Worm (Caenorhabditis elegans) whole organism, young adult: ENCODE results near the gene C47E12.11.

Source experiments
- B0019.2 ChIP-seq: fragments of 200-800 bp; sonication (Bioruptor generic); conservative IDR thresholded peaks from 2 replicates; pipeline ENCODE4 v1.3.6; 2022; ENCODE audit warnings: missing genetic modification reagents, missing genetic modification characterization, missing compliant biosample characterization
- C06A6.2 ChIP-seq: fragments of 200-800 bp; sonication (Bioruptor generic); conservative IDR thresholded peaks from 2 replicates; pipeline ENCODE4 v1.3.6; 2022; ENCODE audit warnings: missing genetic modification characterization, missing compliant biosample characterization
- D2030.7 ChIP-seq: fragments of 200-800 bp; sonication (Bioruptor generic); IDR thresholded peaks from 2 replicates; pipeline ENCODE4 v1.3.6; 2022; ENCODE audit warnings: missing genetic modification reagents, missing genetic modification characterization, missing compliant biosample characterization
- F10E7.11 ChIP-seq: sonication (generic microtip); optimal IDR thresholded peaks from 2 replicates; lab custom pipeline; 2017; ENCODE audit warnings: mild to moderate bottlenecking, missing genetic modification characterization, moderate library complexity, missing compliant biosample characterization
- F22D6.2 ChIP-seq: sonication (generic microtip); optimal IDR thresholded peaks from 2 replicates; lab custom pipeline; 2016; ENCODE audit warnings: mild to moderate bottlenecking, missing genetic modification characterization, missing compliant biosample characterization
- F23B12.7 ChIP-seq: sonication (generic microtip); optimal IDR thresholded peaks from 2 replicates; lab custom pipeline; 2017; ENCODE audit warnings: missing genetic modification characterization, mild to moderate bottlenecking, missing compliant biosample characterization, antibody characterized with exemption, moderate library complexity; ENCODE audit not compliant: insufficient read depth
- F55B11.4 ChIP-seq: sonication (generic microtip); optimal IDR thresholded peaks from 2 replicates; lab custom pipeline; 2016; ENCODE audit warnings: missing compliant biosample characterization, missing genetic modification characterization, borderline replicate concordance; ENCODE audit not compliant: insufficient read depth
- F57C9.4 ChIP-seq: sonication (generic microtip); optimal IDR thresholded peaks from 2 replicates; lab custom pipeline; 2017; ENCODE audit warnings: mild to moderate bottlenecking, missing genetic modification characterization, missing compliant biosample characterization
- K11D2.4 ChIP-seq: fragments of 200-800 bp; sonication (Bioruptor generic); IDR thresholded peaks from 2 replicates; pipeline ENCODE4 v1.3.6; 2022; ENCODE audit warnings: missing genetic modification reagents, missing genetic modification characterization, missing compliant biosample characterization
- Y56A3A.18 ChIP-seq: fragments of 200-800 bp; sonication (Bioruptor generic); IDR thresholded peaks from 2 replicates; pipeline ENCODE4 v1.3.6; 2022; ENCODE audit warnings: missing genetic modification reagents, missing genetic modification characterization, missing compliant biosample characterization
- Y67H2A.10 ChIP-seq: fragments of 200-800 bp; sonication (Bioruptor generic); conservative IDR thresholded peaks from 2 replicates; pipeline ENCODE4 v1.3.6; 2022; ENCODE audit warnings: missing genetic modification reagents, missing genetic modification characterization, missing compliant biosample characterization
- ZK185.1 ChIP-seq: sonication (generic microtip); optimal IDR thresholded peaks from 2 replicates; lab custom pipeline; 2016; ENCODE audit warnings: mild to moderate bottlenecking, missing genetic modification characterization, missing compliant biosample characterization; ENCODE audit not compliant: poor library complexity, severe bottlenecking
- ama-1 ChIP-seq, 3 experiments: fragments of 150-350 bp in 1 of 3; sonication (generic microtip) in 2 of 3; optimal IDR thresholded peaks; 2 replicates each; lab custom pipeline; 2014 to 2018; ENCODE audit warnings: missing biosample characterization in 2 of 3, missing genetic modification characterization in 2 of 3, missing genetic modification reagents in 2 of 3
- athp-1 ChIP-seq: sonication (generic microtip); optimal IDR thresholded peaks from 2 replicates; lab custom pipeline; 2017; ENCODE audit warnings: mild to moderate bottlenecking, missing genetic modification characterization, missing compliant biosample characterization
- attf-3 ChIP-seq: fragments of 200-800 bp; sonication (Bioruptor generic); conservative IDR thresholded peaks from 2 replicates; pipeline ENCODE4 v1.3.6; 2022; ENCODE audit warnings: missing genetic modification reagents, missing genetic modification characterization, missing compliant biosample characterization
- cebp-1 ChIP-seq, 2 experiments: fragments of 200-800 bp in 1 of 2; sonication (Bioruptor generic) in 1 of 2; sonication (generic microtip) in 1 of 2; IDR thresholded peaks in 1 of 2; optimal IDR thresholded peaks in 1 of 2; 2 replicates each; pipeline versions ENCODE4 v1.3.6 to Lab custom; 2017 to 2022; ENCODE audit warnings: missing compliant biosample characterization in 2 of 2, missing genetic modification characterization in 2 of 2, mild to moderate bottlenecking in 1 of 2, missing genetic modification reagents in 1 of 2, moderate library complexity in 1 of 2
- ceh-100 ChIP-seq: fragments of 200-800 bp; sonication (Bioruptor generic); IDR thresholded peaks from 2 replicates; pipeline ENCODE4 v1.3.6; 2022; ENCODE audit warnings: missing genetic modification reagents, missing genetic modification characterization, missing compliant biosample characterization
- ceh-27 ChIP-seq: fragments of 200-800 bp; sonication (Bioruptor generic); optimal IDR thresholded peaks from 2 replicates; lab custom pipeline; 2018; ENCODE audit warnings: mild to moderate bottlenecking, missing genetic modification characterization, moderate library complexity, missing compliant biosample characterization
- chd-7 ChIP-seq: sonication (generic microtip); optimal IDR thresholded peaks from 2 replicates; lab custom pipeline; 2016; ENCODE audit warnings: mild to moderate bottlenecking, missing genetic modification characterization, moderate library complexity, missing compliant biosample characterization
- dox-1 ChIP-seq: fragments of 200-800 bp; sonication (Bioruptor generic); IDR thresholded peaks from 2 replicates; pipeline ENCODE4 v1.3.6; 2022; ENCODE audit warnings: missing genetic modification reagents, missing genetic modification characterization, missing compliant biosample characterization
- dpl-1 ChIP-seq: fragments of 150-350 bp; optimal IDR thresholded peaks from 2 replicates; lab custom pipeline; 2014; ENCODE audit warnings: missing biosample characterization, missing genetic modification reagents, missing genetic modification characterization
- gei-17 ChIP-seq: fragments of 200-800 bp; sonication (Bioruptor generic); optimal IDR thresholded peaks from 2 replicates; lab custom pipeline; 2018; ENCODE audit warnings: mild to moderate bottlenecking, missing genetic modification characterization, missing compliant biosample characterization
- him-1 ChIP-seq: sonication (generic microtip); optimal IDR thresholded peaks from 2 replicates; lab custom pipeline; 2016; ENCODE audit warnings: missing genotype, missing genetic modification reagents, missing genetic modification characterization, missing compliant biosample characterization
- hmg-1.2 ChIP-seq: fragments of 200-800 bp; sonication (Bioruptor generic); IDR thresholded peaks from 2 replicates; pipeline ENCODE4 v1.3.6; 2022; ENCODE audit warnings: missing genetic modification reagents, missing genetic modification characterization, missing compliant biosample characterization
- hmg-20 ChIP-seq: fragments of 200-800 bp; sonication (Bioruptor generic); IDR thresholded peaks from 2 replicates; pipeline ENCODE4 v1.3.6; 2022; ENCODE audit warnings: missing genetic modification reagents, missing genetic modification characterization, missing compliant biosample characterization
- let-526 ChIP-seq: fragments of 200-800 bp; sonication (Bioruptor generic); IDR thresholded peaks from 2 replicates; pipeline ENCODE4 v1.3.6; 2022; ENCODE audit warnings: missing genetic modification reagents, missing genetic modification characterization, missing compliant biosample characterization
- lin-54 ChIP-seq: fragments of 200-800 bp; sonication (Bioruptor generic); optimal IDR thresholded peaks from 2 replicates; lab custom pipeline; 2018; ENCODE audit warnings: mild to moderate bottlenecking, missing genetic modification characterization, missing compliant biosample characterization
- lir-1 ChIP-seq: fragments of 200-800 bp; sonication (Bioruptor generic); conservative IDR thresholded peaks from 2 replicates; pipeline ENCODE4 v1.3.6; 2022; ENCODE audit warnings: missing genetic modification reagents, missing genetic modification characterization, missing compliant biosample characterization
- lsy-27 ChIP-seq: sonication (generic microtip); optimal IDR thresholded peaks from 2 replicates; lab custom pipeline; 2017; ENCODE audit warnings: missing genetic modification characterization, mild to moderate bottlenecking, missing compliant biosample characterization, antibody characterized with exemption, missing genotype, borderline replicate concordance; ENCODE audit not compliant: insufficient read depth
- madf-3 ChIP-seq: fragments of 200-800 bp; sonication (Bioruptor generic); IDR thresholded peaks from 2 replicates; pipeline ENCODE4 v1.3.6; 2022; ENCODE audit warnings: missing genetic modification reagents, missing genetic modification characterization, missing compliant biosample characterization
- madf-6 ChIP-seq: fragments of 200-800 bp; sonication (Bioruptor generic); IDR thresholded peaks from 2 replicates; pipeline ENCODE4 v1.3.6; 2022; ENCODE audit warnings: missing genetic modification reagents, missing genetic modification characterization, missing compliant biosample characterization
- mel-28 ChIP-seq: sonication (generic microtip); optimal IDR thresholded peaks from 2 replicates; lab custom pipeline; 2016; ENCODE audit warnings: borderline replicate concordance, mild to moderate bottlenecking, missing genetic modification characterization, missing compliant biosample characterization
- nfya-2 ChIP-seq: fragments of 200-800 bp; sonication (Bioruptor generic); IDR thresholded peaks from 2 replicates; pipeline ENCODE4 v1.3.6; 2022; ENCODE audit warnings: missing genetic modification reagents, missing genetic modification characterization, missing compliant biosample characterization
- nhr-179 ChIP-seq: sonication (generic microtip); optimal IDR thresholded peaks from 2 replicates; lab custom pipeline; 2016; ENCODE audit warnings: mild to moderate bottlenecking, missing genetic modification characterization, missing compliant biosample characterization
- pbrm-1 ChIP-seq: fragments of 200-800 bp; sonication (Bioruptor generic); IDR thresholded peaks from 2 replicates; pipeline ENCODE4 v1.3.6; 2022; ENCODE audit warnings: missing genetic modification reagents, missing genetic modification characterization, missing compliant biosample characterization
- rcor-1 ChIP-seq: fragments of 200-800 bp; sonication (Bioruptor generic); IDR thresholded peaks from 2 replicates; pipeline ENCODE4 v1.3.6; 2022; ENCODE audit warnings: missing genetic modification reagents, missing genetic modification characterization, missing compliant biosample characterization
- snpc-1.1 ChIP-seq: sonication (generic microtip); optimal IDR thresholded peaks from 2 replicates; lab custom pipeline; 2017; ENCODE audit warnings: missing genetic modification characterization, mild to moderate bottlenecking, missing compliant biosample characterization, antibody characterized with exemption, moderate library complexity, missing genotype, missing genetic modification reagents; ENCODE audit not compliant: insufficient read depth
- snpc-1.3 ChIP-seq: sonication (generic microtip); optimal IDR thresholded peaks from 2 replicates; lab custom pipeline; 2017; ENCODE audit warnings: missing genetic modification characterization, mild to moderate bottlenecking, missing compliant biosample characterization, antibody characterized with exemption, moderate library complexity, missing genotype, missing genetic modification reagents; ENCODE audit not compliant: insufficient read depth
- snpc-4 ChIP-seq, 5 experiments: fragments of 150-350 bp in 1 of 5; sonication (generic microtip) in 4 of 5; optimal IDR thresholded peaks; 2 replicates each; lab custom pipeline; 2014 to 2018; ENCODE audit warnings: missing genetic modification characterization in 5 of 5, missing biosample characterization in 3 of 5, antibody characterized with exemption in 2 of 5, mild to moderate bottlenecking in 2 of 5, missing compliant biosample characterization in 2 of 5, missing genotype in 2 of 5, moderate library complexity in 2 of 5, missing genetic modification reagents in 1 of 5
- tbx-9 ChIP-seq: sonication (generic microtip); optimal IDR thresholded peaks from 2 replicates; lab custom pipeline; 2016; ENCODE audit warnings: borderline replicate concordance, missing genetic modification characterization, inconsistent platforms, missing compliant biosample characterization
- tlf-1 ChIP-seq: fragments of 200-800 bp; sonication (Bioruptor generic); optimal IDR thresholded peaks from 2 replicates; lab custom pipeline; 2018; ENCODE audit warnings: mild to moderate bottlenecking, missing genetic modification characterization, missing compliant biosample characterization
- xnd-1 ChIP-seq: sonication (generic microtip); optimal IDR thresholded peaks from 2 replicates; lab custom pipeline; 2016; ENCODE audit warnings: missing genotype, missing genetic modification reagents, missing genetic modification characterization, missing compliant biosample characterization
- zim-3 ChIP-seq: sonication (generic microtip); optimal IDR thresholded peaks from 2 replicates; lab custom pipeline; 2017; ENCODE audit warnings: mild to moderate bottlenecking, missing genetic modification characterization, moderate library complexity, missing compliant biosample characterization
- ztf-22 ChIP-seq: fragments of 200-800 bp; sonication (Bioruptor generic); optimal IDR thresholded peaks from 2 replicates; lab custom pipeline; 2018; ENCODE audit warnings: mild to moderate bottlenecking, missing genetic modification characterization, moderate library complexity, missing compliant biosample characterization
- ztf-6 ChIP-seq: fragments of 200-800 bp; sonication (Bioruptor generic); IDR thresholded peaks from 2 replicates; pipeline ENCODE4 v1.3.6; 2022; ENCODE audit warnings: missing genetic modification reagents, missing genetic modification characterization, missing compliant biosample characterization

The C47E12.11 gene

ce11 chrIV:9989416-9989815, 20.2 kb downstream of the C47E12.11 start:
- TF ChIP-seq lsy-27 (tag; lab: Kevin White, UChicago), result no peak
- TF ChIP-seq ztf-22 (GFP tag; lab: Kevin White, UChicago), result no peak
- TF ChIP-seq F10E7.11, result no peak
- TF ChIP-seq lir-1, result no peak
- TF ChIP-seq chd-7, result no peak
- no peak for TF ChIP-seq hmg-20 (GFP tag; lab: Robert Waterston, UW)
- TF ChIP-seq snpc-1.1 (tag; lab: Kevin White, UChicago), result no peak
- 0 out of 2 replicates have a peak, but pooled peaks have one; percentile 26 for TF ChIP-seq pbrm-1 (GFP tag; lab: Robert Waterston, UW)
- TF ChIP-seq B0019.2 (GFP tag; lab: Robert Waterston, UW), result no peak
- no peak for TF ChIP-seq zim-3 (tag; lab: Kevin White, UChicago)
- TF ChIP-seq athp-1, result no peak
- TF ChIP-seq C06A6.2 (GFP tag; lab: Robert Waterston, UW), result no peak
- peak; percentile 9; the same call in 1 of the 2 replicates for TF ChIP-seq hmg-1.2 (GFP tag; lab: Robert Waterston, UW)
- TF ChIP-seq nhr-179 (tag; lab: Kevin White, UChicago), result no peak
- TF ChIP-seq snpc-1.3 (tag; lab: Kevin White, UChicago), result no peak
- TF ChIP-seq lin-54 (GFP tag; lab: Kevin White, UChicago), result peak; percentile 5
- TF ChIP-seq F22D6.2 (tag; lab: Kevin White, UChicago), result no peak
- TF ChIP-seq attf-3 (GFP tag; lab: Robert Waterston, UW), result no peak
- peak; percentile 41; the same call in 1 of the 2 replicates for TF ChIP-seq madf-6 (GFP tag; lab: Robert Waterston, UW)
- no peak for TF ChIP-seq ama-1 (optimal IDR thresholded peaks at IDR 0.05; lab: Kevin White, UChicago)
- TF ChIP-seq ama-1 (GFP tag; optimal IDR thresholded peaks at IDR 0.05; lab: Kevin White, UChicago), result peak in 1 of 2 experiments; percentile 23
- TF ChIP-seq ZK185.1, result no peak
- no peak for TF ChIP-seq Y67H2A.10 (GFP tag; lab: Robert Waterston, UW)
- no peak for TF ChIP-seq tbx-9 (tag; lab: Kevin White, UChicago)
- TF ChIP-seq ztf-6 (GFP tag; lab: Robert Waterston, UW), result no peak
- no peak for TF ChIP-seq ceh-27 (GFP tag; lab: Kevin White, UChicago)
- TF ChIP-seq nfya-2 (GFP tag; lab: Robert Waterston, UW), result no peak
- TF ChIP-seq F57C9.4 (tag; lab: Kevin White, UChicago), result no peak
- no peak for TF ChIP-seq dox-1 (GFP tag; lab: Robert Waterston, UW)
- TF ChIP-seq Y56A3A.18 (GFP tag; lab: Robert Waterston, UW), result no peak
- peak; percentile 43 for TF ChIP-seq him-1
- TF ChIP-seq mel-28 (tag; lab: Kevin White, UChicago), result no peak
- no peak for TF ChIP-seq snpc-4 (GFP tag; optimal IDR thresholded peaks at IDR 0.05; lab: Kevin White, UChicago)
- no peak for TF ChIP-seq snpc-4 (tag; optimal IDR thresholded peaks at IDR 0.05; lab: Kevin White, UChicago)
- TF ChIP-seq dpl-1 (GFP tag; lab: Kevin White, UChicago), result no peak
- TF ChIP-seq F23B12.7 (tag; lab: Kevin White, UChicago), result no peak
- TF ChIP-seq D2030.7, result no peak
- TF ChIP-seq F55B11.4 (tag; lab: Kevin White, UChicago), result no peak
- no peak for TF ChIP-seq rcor-1
- no peak for TF ChIP-seq let-526 (GFP tag; lab: Robert Waterston, UW)
- TF ChIP-seq tlf-1 (GFP tag; lab: Kevin White, UChicago), result peak; percentile 36
- no peak for TF ChIP-seq K11D2.4 (GFP tag; lab: Robert Waterston, UW)
- peak; percentile 10; the same call in 1 of the 2 replicates for TF ChIP-seq ceh-100 (GFP tag; lab: Robert Waterston, UW)
- TF ChIP-seq gei-17 (GFP tag; lab: Kevin White, UChicago), result no peak
- no peak for TF ChIP-seq xnd-1 (tag; lab: Kevin White, UChicago)
- TF ChIP-seq madf-3 (GFP tag; lab: Robert Waterston, UW), result peak; percentile 52; the same call in 1 of the 2 replicates
- no peak for TF ChIP-seq cebp-1 (GFP tag; IDR thresholded peaks at IDR 0.05; lab: Robert Waterston, UW)
- TF ChIP-seq cebp-1 (tag; optimal IDR thresholded peaks at IDR 0.05; lab: Kevin White, UChicago), result peak; percentile 26
